Fruit fly (Drosophila melanogaster) whole organism, embryonic: ENCODE measurements around the gene betaGlu.
A peak's percentile ranks its signal among the peaks of the same experiment; 100 is the strongest.

Experiments used
- Ada2b ChIP-seq: fragments of 200-800 bp; sonication (Bioruptor generic); IDR thresholded peaks from 2 replicates; pipeline ENCODE4 v1.3.6; 2022; ENCODE audit warnings: missing biosample characterization, missing genetic modification characterization
- Atf6 ChIP-seq: fragments of 200-800 bp; sonication (Bioruptor generic); IDR thresholded peaks from 2 replicates; pipeline ENCODE4 v1.3.6; 2022; ENCODE audit warnings: missing biosample characterization, missing genetic modification characterization
- B-H2 ChIP-seq: fragments of 200-800 bp; sonication (Bioruptor generic); optimal IDR thresholded peaks from 2 replicates; lab custom pipeline; 2018; ENCODE audit warnings: missing biosample characterization, mild to moderate bottlenecking, missing genetic modification characterization
- CG12071 ChIP-seq: fragments of 200-800 bp; sonication (Bioruptor generic); optimal IDR thresholded peaks from 3 replicates; lab custom pipeline; 2018; ENCODE audit warnings: missing biosample characterization, mild to moderate bottlenecking, missing genetic modification characterization
- CG13123 ChIP-seq: fragments of 200-800 bp; sonication (Bioruptor generic); optimal IDR thresholded peaks from 2 replicates; lab custom pipeline; 2016; ENCODE audit warnings: missing biosample characterization, missing genetic modification characterization
- CG13775 ChIP-seq: fragments of 200-800 bp; sonication (Bioruptor generic); optimal IDR thresholded peaks from 3 replicates; lab custom pipeline; 2017; ENCODE audit warnings: missing biosample characterization, mild to moderate bottlenecking, missing genetic modification characterization
- CG14965 ChIP-seq: fragments of 200-800 bp; sonication (Bioruptor generic); optimal IDR thresholded peaks from 2 replicates; lab custom pipeline; 2016; ENCODE audit warnings: missing biosample characterization, missing genetic modification characterization, borderline replicate concordance
- CG15601 ChIP-seq: fragments of 200-800 bp; sonication (Bioruptor generic); optimal IDR thresholded peaks from 3 replicates; lab custom pipeline; 2019; ENCODE audit warnings: missing biosample characterization, mild to moderate bottlenecking, missing genetic modification characterization, moderate library complexity
- CG1602 ChIP-seq: fragments of 200-800 bp; sonication (Bioruptor generic); optimal IDR thresholded peaks from 3 replicates; lab custom pipeline; 2016; ENCODE audit warnings: missing biosample characterization, missing genetic modification characterization
- CG17568 ChIP-seq: fragments of 200-800 bp; sonication (Bioruptor generic); optimal IDR thresholded peaks from 2 replicates; lab custom pipeline; 2018; ENCODE audit warnings: missing biosample characterization, mild to moderate bottlenecking, missing genetic modification characterization, moderate library complexity
- CG17829 ChIP-seq: fragments of 200-800 bp; optimal IDR thresholded peaks from 2 replicates; lab custom pipeline; 2019; ENCODE audit warnings: missing biosample characterization, mild to moderate bottlenecking, missing genetic modification characterization, moderate library complexity
- CG18262 ChIP-seq: fragments of 200-800 bp; optimal IDR thresholded peaks from 3 replicates; lab custom pipeline; 2019; ENCODE audit warnings: missing biosample characterization, mild to moderate bottlenecking, missing genetic modification characterization, moderate library complexity
- CG1832 ChIP-seq: fragments of 200-800 bp; sonication (Bioruptor generic); optimal IDR thresholded peaks from 2 replicates; lab custom pipeline; 2017; ENCODE audit warnings: missing biosample characterization, mild to moderate bottlenecking, missing genetic modification characterization, inconsistent platforms
- CG33213 ChIP-seq: fragments of 200-800 bp; sonication (Bioruptor generic); optimal IDR thresholded peaks from 3 replicates; lab custom pipeline; 2016; ENCODE audit warnings: missing biosample characterization, missing genetic modification characterization
- CG34224 ChIP-seq: fragments of 200-800 bp; sonication (Bioruptor generic); IDR thresholded peaks from 3 replicates; pipeline ENCODE4 v1.3.6; 2022; ENCODE audit warnings: missing biosample characterization, missing genetic modification characterization; ENCODE audit not compliant: partially characterized antibody
- CG9609 ChIP-seq: fragments of 200-800 bp; sonication (Bioruptor generic); optimal IDR thresholded peaks from 3 replicates; lab custom pipeline; 2016; ENCODE audit warnings: missing biosample characterization, missing genetic modification characterization
- CG9932 ChIP-seq: fragments of 200-800 bp; sonication (Bioruptor generic); IDR thresholded peaks from 2 replicates; pipeline ENCODE4 v1.3.6; 2022; ENCODE audit warnings: missing biosample characterization, missing genetic modification characterization
- Dip3 ChIP-seq: fragments of 200-800 bp; sonication (Bioruptor generic); optimal IDR thresholded peaks from 3 replicates; lab custom pipeline; 2016; ENCODE audit warnings: missing biosample characterization, missing genetic modification characterization
- Doc3 ChIP-seq: fragments of 200-800 bp; sonication (Bioruptor generic); IDR thresholded peaks from 3 replicates; pipeline ENCODE4 v1.3.6; 2022; ENCODE audit warnings: missing biosample characterization, missing genetic modification characterization; ENCODE audit not compliant: partially characterized antibody
- HLH3B ChIP-seq: fragments of 200-800 bp; sonication (Bioruptor generic); IDR thresholded peaks from 2 replicates; pipeline ENCODE4 v1.3.6; 2022; ENCODE audit warnings: missing biosample characterization, missing genetic modification characterization
- Hand ChIP-seq: fragments of 200-800 bp; sonication (Bioruptor generic); optimal IDR thresholded peaks from 2 replicates; lab custom pipeline; 2017; ENCODE audit warnings: mild to moderate bottlenecking, missing biosample characterization, missing genetic modification reagents, missing genetic modification characterization
- Med ChIP-seq: fragments of 200-800 bp; sonication (Bioruptor generic); peaks from one replicate; lab custom pipeline; 2016; ENCODE audit warnings: missing biosample characterization, missing genetic modification characterization, mild to moderate bottlenecking, inconsistent platforms, moderate library complexity
- Mrtf ChIP-seq: fragments of 200-800 bp; sonication (Bioruptor generic); IDR thresholded peaks from 3 replicates; pipeline ENCODE4 v1.3.6; 2022; ENCODE audit warnings: missing biosample characterization, missing genetic modification characterization
- Neu2 ChIP-seq: fragments of 200-800 bp; sonication (Bioruptor generic); optimal IDR thresholded peaks from 3 replicates; lab custom pipeline; 2016; ENCODE audit warnings: missing biosample characterization, missing genetic modification characterization, borderline replicate concordance
- Sry-β ChIP-seq: fragments of 200-800 bp; sonication (Bioruptor generic); optimal IDR thresholded peaks from 2 replicates; lab custom pipeline; 2018; ENCODE audit warnings: missing biosample characterization, mild to moderate bottlenecking, missing genetic modification characterization, moderate library complexity
- Xrp1 ChIP-seq: fragments of 200-800 bp; sonication (Bioruptor generic); IDR thresholded peaks from 2 replicates; pipeline ENCODE4 v1.3.6; 2022; ENCODE audit warnings: missing biosample characterization, missing genetic modification characterization
- ab ChIP-seq: fragments of 200-800 bp; sonication (Bioruptor generic); optimal IDR thresholded peaks from 2 replicates; lab custom pipeline; 2016; ENCODE audit warnings: missing biosample characterization, missing genetic modification characterization
- ac ChIP-seq: fragments of 200-800 bp; sonication (Bioruptor generic); optimal IDR thresholded peaks from 3 replicates; lab custom pipeline; 2017; ENCODE audit warnings: missing biosample characterization, mild to moderate bottlenecking, missing genetic modification characterization
- ara ChIP-seq: fragments of 200-800 bp; sonication (Bioruptor generic); IDR thresholded peaks from 2 replicates; pipeline ENCODE4 v1.3.6; 2022; ENCODE audit warnings: missing biosample characterization, missing genetic modification characterization
- bbx ChIP-seq: fragments of 200-800 bp; sonication (Bioruptor generic); IDR thresholded peaks from 2 replicates; pipeline ENCODE4 v1.3.6; 2022; ENCODE audit warnings: missing biosample characterization, missing genetic modification characterization; ENCODE audit not compliant: partially characterized antibody
- br ChIP-seq: fragments of >200 bp; optimal IDR thresholded peaks from 2 replicates; lab custom pipeline; 2017
- caup ChIP-seq: fragments of 200-800 bp; sonication (Bioruptor generic); optimal IDR thresholded peaks from 3 replicates; lab custom pipeline; 2017; ENCODE audit warnings: missing biosample characterization, mild to moderate bottlenecking, missing genetic modification characterization, moderate library complexity; ENCODE audit not compliant: severe bottlenecking
- chif ChIP-seq, 2 experiments: fragments of 200-800 bp; sonication (Bioruptor generic); optimal IDR thresholded peaks; 3 replicates each; lab custom pipeline; 2016; ENCODE audit warnings: missing biosample characterization in 2 of 2, missing genetic modification characterization in 2 of 2
- danr ChIP-seq: fragments of 200-800 bp; sonication (Bioruptor generic); IDR thresholded peaks from 2 replicates; pipeline ENCODE4 v1.3.6; 2022; ENCODE audit warnings: missing biosample characterization, missing genetic modification characterization
- dysf ChIP-seq: fragments of 200-800 bp; sonication (Bioruptor generic); IDR thresholded peaks from 3 replicates; pipeline ENCODE4 v1.3.6; 2022; ENCODE audit warnings: missing biosample characterization, missing genetic modification characterization
- exex ChIP-seq: fragments of 200-800 bp; sonication (Bioruptor generic); optimal IDR thresholded peaks from 4 replicates; lab custom pipeline; 2018; ENCODE audit warnings: missing biosample characterization, mild to moderate bottlenecking, missing genetic modification characterization, moderate library complexity
- fd96Cb ChIP-seq: fragments of 200-800 bp; sonication (Bioruptor generic); optimal IDR thresholded peaks from 2 replicates; lab custom pipeline; 2018; ENCODE audit warnings: missing biosample characterization, mild to moderate bottlenecking, missing genetic modification characterization, moderate library complexity
- hb ChIP-seq: fragments of 200-800 bp; sonication (Bioruptor generic); IDR thresholded peaks from 3 replicates; pipeline ENCODE4 v1.3.6; 2022; ENCODE audit warnings: missing biosample characterization, missing genetic modification characterization; ENCODE audit not compliant: partially characterized antibody
- hth ChIP-seq: fragments of >200 bp; optimal IDR thresholded peaks from 2 replicates; lab custom pipeline; 2017; ENCODE audit warnings: inconsistent platforms
- ind ChIP-seq: fragments of 200-800 bp; sonication (Bioruptor generic); optimal IDR thresholded peaks from 3 replicates; lab custom pipeline; 2016; ENCODE audit warnings: missing biosample characterization, missing genetic modification characterization
- nau ChIP-seq: fragments of 200-800 bp; sonication (Bioruptor generic); optimal IDR thresholded peaks from 3 replicates; lab custom pipeline; 2017; ENCODE audit warnings: missing biosample characterization, mild to moderate bottlenecking, missing genetic modification characterization, missing genetic modification reagents
- oc ChIP-seq: fragments of 200-800 bp; sonication (Bioruptor generic); optimal IDR thresholded peaks from 2 replicates; lab custom pipeline; 2018; ENCODE audit warnings: missing biosample characterization, mild to moderate bottlenecking, missing genetic modification characterization, moderate library complexity
- pros ChIP-seq: fragments of 200-800 bp; sonication (Bioruptor generic); optimal IDR thresholded peaks from 3 replicates; lab custom pipeline; 2019; ENCODE audit warnings: missing biosample characterization, mild to moderate bottlenecking, missing genetic modification characterization, moderate library complexity
- salm ChIP-seq: fragments of 200-800 bp; sonication (Bioruptor generic); optimal IDR thresholded peaks from 2 replicates; lab custom pipeline; 2018; ENCODE audit warnings: missing biosample characterization, mild to moderate bottlenecking, missing genetic modification characterization
- trem ChIP-seq: fragments of 200-800 bp; optimal IDR thresholded peaks from 3 replicates; lab custom pipeline; 2019; ENCODE audit warnings: missing biosample characterization, mild to moderate bottlenecking, missing genetic modification characterization, moderate library complexity
- trh ChIP-seq: fragments of 200-800 bp; sonication (Bioruptor generic); optimal IDR thresholded peaks from 2 replicates; lab custom pipeline; 2016; ENCODE audit warnings: missing biosample characterization, missing genetic modification characterization
- twi ChIP-seq: fragments of 200-800 bp; optimal IDR thresholded peaks from 2 replicates; lab custom pipeline; 2019; ENCODE audit warnings: missing biosample characterization, mild to moderate bottlenecking, missing genetic modification characterization, moderate library complexity
- unc-4 ChIP-seq: fragments of 200-800 bp; sonication (Bioruptor generic); IDR thresholded peaks from 2 replicates; pipeline ENCODE4 v1.3.6; 2022; ENCODE audit warnings: missing biosample characterization, missing genetic modification characterization; ENCODE audit not compliant: partially characterized antibody
- wek ChIP-seq: fragments of 200-800 bp; sonication (Bioruptor generic); optimal IDR thresholded peaks from 3 replicates; lab custom pipeline; 2018; ENCODE audit warnings: missing biosample characterization, mild to moderate bottlenecking, missing genetic modification characterization, moderate library complexity
- zen2 ChIP-seq: fragments of 200-800 bp; sonication (Bioruptor generic); IDR thresholded peaks from 3 replicates; pipeline ENCODE4 v1.3.6; 2022; ENCODE audit warnings: missing biosample characterization, missing genetic modification characterization; ENCODE audit not compliant: partially characterized antibody

Gene betaGlu

dm6 chr3R:31725486-31726227, 46.0 kb downstream of the betaGlu start (continued):
- TF ChIP-seq CG17568 (GFP tag; lab: Kevin White, UChicago), result no peak
- no peak for TF ChIP-seq ind (GFP tag; lab: Kevin White, UChicago)
- TF ChIP-seq CG1832 (GFP tag; lab: Kevin White, UChicago), result peak; percentile 76
- no peak for TF ChIP-seq caup (GFP tag; lab: Kevin White, UChicago)
- TF ChIP-seq pros (GFP tag; lab: Kevin White, UChicago), result peak; percentile 66
- no peak for TF ChIP-seq Ada2b (GFP tag; lab: Robert Waterston, UW)
- TF ChIP-seq zen2 (GFP tag; lab: Robert Waterston, UW), result no peak
- no peak for TF ChIP-seq ac (GFP tag; lab: Kevin White, UChicago)
- TF ChIP-seq CG14965, result no peak
- TF ChIP-seq CG34224 (GFP tag; lab: Robert Waterston, UW), result no peak
- TF ChIP-seq HLH3B, result no peak
- TF ChIP-seq CG18262 (tag; lab: Kevin White, UChicago), result no peak
- TF ChIP-seq br (lab: Kevin White, UChicago), result no peak
- no peak for TF ChIP-seq CG13775 (GFP tag; lab: Kevin White, UChicago)
- TF ChIP-seq chif (GFP tag; optimal IDR thresholded peaks at IDR 0.05; lab: Kevin White, UChicago), result no peak
- TF ChIP-seq CG15601, result no peak
- TF ChIP-seq Hand (GFP tag; lab: Kevin White, UChicago), result no peak
- no peak for TF ChIP-seq Sry-β
- no peak for TF ChIP-seq CG12071
- TF ChIP-seq twi (tag; lab: Kevin White, UChicago), result peak; percentile 20
- TF ChIP-seq oc (tag; lab: Kevin White, UChicago), result no peak
- TF ChIP-seq CG13123 (GFP tag; lab: Kevin White, UChicago), result no peak
- no peak for TF ChIP-seq hb (GFP tag; lab: Robert Waterston, UW)
- no peak for TF ChIP-seq trh (GFP tag; lab: Kevin White, UChicago)
- no peak for TF ChIP-seq danr
- TF ChIP-seq CG33213 (GFP tag; lab: Kevin White, UChicago), result peak; percentile 23
- TF ChIP-seq CG9932 (GFP tag; lab: Robert Waterston, UW), result no peak
- TF ChIP-seq Dip3 (GFP tag; lab: Kevin White, UChicago), result no peak
- TF ChIP-seq ab (GFP tag; lab: Kevin White, UChicago), result no peak
- no peak for TF ChIP-seq CG9609 (GFP tag; lab: Kevin White, UChicago)
- TF ChIP-seq CG17829 (tag; lab: Kevin White, UChicago), result no peak
- no peak for TF ChIP-seq unc-4
- TF ChIP-seq exex (tag; lab: Kevin White, UChicago), result no peak
- TF ChIP-seq fd96Cb (tag; lab: Kevin White, UChicago), result no peak
- TF ChIP-seq nau (GFP tag; lab: Kevin White, UChicago), result no peak
- no peak for TF ChIP-seq dysf (GFP tag; lab: Robert Waterston, UW)
- TF ChIP-seq Mrtf (GFP tag; lab: Robert Waterston, UW), result no peak
- TF ChIP-seq trem, result no peak
- no peak for TF ChIP-seq Doc3 (GFP tag; lab: Robert Waterston, UW)
- TF ChIP-seq bbx (GFP tag; lab: Robert Waterston, UW), result peak; percentile 26; the same call in 1 of the 2 replicates
- TF ChIP-seq Med (GFP tag; lab: Kevin White, UChicago), result peak; percentile 63
- TF ChIP-seq B-H2 (GFP tag; lab: Kevin White, UChicago), result no peak
- TF ChIP-seq wek (GFP tag; lab: Kevin White, UChicago), result no peak
- TF ChIP-seq Xrp1 (GFP tag; lab: Robert Waterston, UW), result no peak
- TF ChIP-seq salm (tag; lab: Kevin White, UChicago), result no peak
- no peak for TF ChIP-seq Atf6
- no peak for TF ChIP-seq ara (GFP tag; lab: Robert Waterston, UW)
- no peak for TF ChIP-seq hth (lab: Kevin White, UChicago)
- no peak for TF ChIP-seq CG1602 (GFP tag; lab: Kevin White, UChicago)
- TF ChIP-seq Neu2 (GFP tag; lab: Kevin White, UChicago), result no peak
